Worm (Caenorhabditis elegans) whole organism, L4 larva: ENCODE results near the gene idpp-5.

Source experiments
- D1046.2 ChIP-seq: fragments of 200-800 bp; sonication (Bioruptor generic); IDR thresholded peaks from 2 replicates; pipeline ENCODE4 v1.3.6; 2022; ENCODE audit warnings: missing genetic modification characterization, missing compliant biosample characterization
- F49E8.2 ChIP-seq: sonication (generic microtip); optimal IDR thresholded peaks from 2 replicates; lab custom pipeline; 2016; ENCODE audit warnings: missing compliant biosample characterization, mild to moderate bottlenecking, missing genetic modification characterization, borderline replicate concordance
- T20F7.1 ChIP-seq: fragments of 200-800 bp; sonication (Bioruptor generic); optimal IDR thresholded peaks from 2 replicates; lab custom pipeline; 2018; ENCODE audit warnings: mild to moderate bottlenecking, missing genetic modification characterization, missing compliant biosample characterization
- T26A8.4 ChIP-seq: fragments of 200-800 bp; sonication (Bioruptor generic); IDR thresholded peaks from 2 replicates; pipeline ENCODE4 v1.3.6; 2022; ENCODE audit warnings: missing genetic modification characterization, missing compliant biosample characterization
- Y48G9A.11 ChIP-seq: fragments of 200-800 bp; sonication (Bioruptor generic); IDR thresholded peaks from 2 replicates; pipeline ENCODE4 v1.3.6; 2022; ENCODE audit warnings: missing genetic modification reagents, missing genetic modification characterization, missing compliant biosample characterization
- Y5F2A.4 ChIP-seq: fragments of 200-800 bp; sonication (Bioruptor generic); optimal IDR thresholded peaks from 2 replicates; lab custom pipeline; 2018; ENCODE audit warnings: mild to moderate bottlenecking, missing genetic modification characterization, missing compliant biosample characterization
- aha-1 ChIP-seq: fragments of 150-350 bp; peaks from one replicate; lab custom pipeline; 2014; ENCODE audit warnings: missing biosample characterization, missing genetic modification characterization
- arid-1 ChIP-seq: fragments of 200-800 bp; sonication (Bioruptor generic); conservative IDR thresholded peaks from 2 replicates; pipeline ENCODE4 v1.3.6; 2022; ENCODE audit warnings: missing genetic modification reagents, missing genetic modification characterization, missing compliant biosample characterization
- ceh-44 ChIP-seq: fragments of 200-800 bp; sonication (Bioruptor generic); IDR thresholded peaks from 2 replicates; pipeline ENCODE4 v1.3.6; 2022; ENCODE audit warnings: missing genetic modification reagents, missing genetic modification characterization, missing compliant biosample characterization
- cey-2 ChIP-seq: sonication (generic microtip); optimal IDR thresholded peaks from 3 replicates; lab custom pipeline; 2017; ENCODE audit warnings: missing genetic modification characterization, mild to moderate bottlenecking, missing compliant biosample characterization, antibody characterized with exemption, borderline replicate concordance; ENCODE audit not compliant: insufficient read depth
- ctbp-1 ChIP-seq: fragments of 200-800 bp; sonication (Bioruptor generic); IDR thresholded peaks from 2 replicates; pipeline ENCODE4 v1.3.6; 2022; ENCODE audit warnings: missing genetic modification reagents, missing genetic modification characterization, missing compliant biosample characterization
- daf-8 ChIP-seq: fragments of 200-800 bp; sonication (Bioruptor generic); IDR thresholded peaks from 2 replicates; pipeline ENCODE4 v1.3.6; 2022; ENCODE audit warnings: missing genetic modification characterization, missing compliant biosample characterization
- dmd-6 ChIP-seq: fragments of 200-800 bp; sonication (Bioruptor generic); IDR thresholded peaks from 2 replicates; pipeline ENCODE4 v1.3.6; 2022; ENCODE audit warnings: missing genetic modification reagents, missing genetic modification characterization, missing compliant biosample characterization
- dmd-8 ChIP-seq: fragments of 200-800 bp; sonication (Bioruptor generic); IDR thresholded peaks from 2 replicates; pipeline ENCODE4 v1.3.6; 2022; ENCODE audit warnings: missing genetic modification characterization, missing compliant biosample characterization
- dmd-9 ChIP-seq: fragments of 200-800 bp; sonication (Bioruptor generic); IDR thresholded peaks from 2 replicates; pipeline ENCODE4 v1.3.6; 2022; ENCODE audit warnings: missing genetic modification reagents, missing genetic modification characterization, missing compliant biosample characterization
- egl-43 ChIP-seq: fragments of 200-800 bp; sonication (Bioruptor generic); IDR thresholded peaks from 2 replicates; pipeline ENCODE4 v1.3.6; 2022; ENCODE audit warnings: missing genetic modification reagents, missing genetic modification characterization, missing compliant biosample characterization
- hif-1 ChIP-seq, 2 experiments: sonication (generic microtip); optimal IDR thresholded peaks; 2 replicates each; lab custom pipeline; 2016 to 2017; ENCODE audit warnings: missing compliant biosample characterization in 2 of 2, missing genetic modification characterization in 2 of 2, missing genetic modification reagents in 2 of 2, missing genotype in 2 of 2, mild to moderate bottlenecking in 1 of 2
- hlh-11 ChIP-seq: fragments of 200-800 bp; sonication (Bioruptor generic); optimal IDR thresholded peaks from 2 replicates; lab custom pipeline; 2018; ENCODE audit warnings: mild to moderate bottlenecking, missing genetic modification characterization, missing compliant biosample characterization
- jun-1 ChIP-seq: fragments of 150-350 bp; optimal IDR thresholded peaks from 2 replicates; lab custom pipeline; 2014; ENCODE audit warnings: missing biosample characterization, missing genetic modification reagents, missing genetic modification characterization
- lin-1 ChIP-seq: fragments of 200-800 bp; sonication (Bioruptor generic); IDR thresholded peaks from 2 replicates; pipeline ENCODE4 v1.3.6; 2022; ENCODE audit warnings: missing genetic modification reagents, missing genetic modification characterization, missing compliant biosample characterization
- lin-13 ChIP-seq: fragments of 150-350 bp; optimal IDR thresholded peaks from 2 replicates; lab custom pipeline; 2014; ENCODE audit warnings: missing biosample characterization, missing genetic modification reagents, missing genetic modification characterization
- lin-29 ChIP-seq: fragments of 200-800 bp; sonication (Bioruptor generic); IDR thresholded peaks from 2 replicates; pipeline ENCODE4 v1.3.6; 2022; ENCODE audit warnings: missing genetic modification reagents, missing genetic modification characterization, missing compliant biosample characterization
- lin-38 ChIP-seq: fragments of 200-800 bp; sonication (Bioruptor generic); IDR thresholded peaks from 2 replicates; pipeline ENCODE4 v1.3.6; 2022; ENCODE audit warnings: missing genetic modification reagents, missing genetic modification characterization, missing compliant biosample characterization
- lin-39 ChIP-seq: fragments of 150-350 bp; optimal IDR thresholded peaks from 2 replicates; lab custom pipeline; 2014; ENCODE audit warnings: missing biosample characterization, missing genetic modification reagents, missing genetic modification characterization
- lir-3 ChIP-seq: sonication (generic microtip); optimal IDR thresholded peaks from 2 replicates; lab custom pipeline; 2016; ENCODE audit warnings: mild to moderate bottlenecking, missing genetic modification characterization, missing compliant biosample characterization
- mdl-1 ChIP-seq, 2 experiments: fragments of 150-350 bp in 1 of 2; sonication (generic microtip) in 1 of 2; optimal IDR thresholded peaks; 2 replicates each; lab custom pipeline; 2014 to 2017; ENCODE audit warnings: missing biosample characterization in 2 of 2, missing genetic modification characterization in 2 of 2
- mdt-29 ChIP-seq: fragments of 200-800 bp; sonication (Bioruptor generic); IDR thresholded peaks from 2 replicates; pipeline ENCODE4 v1.3.6; 2022; ENCODE audit warnings: missing genetic modification reagents, missing genetic modification characterization, missing compliant biosample characterization
- mxl-2 ChIP-seq: fragments of 200-800 bp; sonication (Bioruptor generic); conservative IDR thresholded peaks from 2 replicates; pipeline ENCODE4 v1.3.6; 2022; ENCODE audit warnings: missing genetic modification reagents, missing genetic modification characterization, missing compliant biosample characterization
- nhr-11 ChIP-seq: fragments of 150-350 bp; optimal IDR thresholded peaks from 2 replicates; lab custom pipeline; 2014; ENCODE audit warnings: missing biosample characterization, missing genetic modification characterization
- nhr-111 ChIP-seq: fragments of 200-800 bp; sonication (Bioruptor generic); optimal IDR thresholded peaks from 2 replicates; lab custom pipeline; 2018; ENCODE audit warnings: mild to moderate bottlenecking, missing genetic modification characterization, missing compliant biosample characterization
- nhr-25 ChIP-seq: sonication (generic microtip); optimal IDR thresholded peaks from 2 replicates; lab custom pipeline; 2017; ENCODE audit warnings: missing genetic modification characterization, mild to moderate bottlenecking, missing compliant biosample characterization, antibody characterized with exemption, moderate library complexity, borderline replicate concordance; ENCODE audit not compliant: insufficient read depth
- nhr-48 ChIP-seq: sonication (generic microtip); optimal IDR thresholded peaks from 2 replicates; lab custom pipeline; 2016; ENCODE audit warnings: mild to moderate bottlenecking, missing genetic modification characterization, missing compliant biosample characterization
- nhr-6 ChIP-seq: fragments of 150-350 bp; optimal IDR thresholded peaks from 2 replicates; lab custom pipeline; 2014; ENCODE audit warnings: missing biosample characterization, missing genetic modification characterization
- pha-4 ChIP-seq, 2 experiments: fragments of 150-350 bp in 1 of 2; fragments of 200-800 bp in 1 of 2; sonication (Bioruptor generic) in 1 of 2; IDR thresholded peaks in 1 of 2; optimal IDR thresholded peaks in 1 of 2; 2 replicates each; pipeline versions ENCODE4 v1.3.6 to Lab custom; 2014 to 2022; ENCODE audit warnings: missing genetic modification characterization in 2 of 2, missing genetic modification reagents in 2 of 2, missing biosample characterization in 1 of 2, missing compliant biosample characterization in 1 of 2
- php-3 ChIP-seq: fragments of 200-800 bp; sonication (Bioruptor generic); IDR thresholded peaks from 2 replicates; pipeline ENCODE4 v1.3.6; 2022; ENCODE audit warnings: missing genetic modification reagents, missing genetic modification characterization, missing compliant biosample characterization
- sdz-12 ChIP-seq: fragments of 200-800 bp; sonication (Bioruptor generic); optimal IDR thresholded peaks from 2 replicates; lab custom pipeline; 2018; ENCODE audit warnings: mild to moderate bottlenecking, missing genetic modification characterization, missing compliant biosample characterization
- set-16 ChIP-seq: fragments of 200-800 bp; sonication (Bioruptor generic); IDR thresholded peaks from 2 replicates; pipeline ENCODE4 v1.3.6; 2022; ENCODE audit warnings: missing genetic modification reagents, missing genetic modification characterization, missing compliant biosample characterization
- snpc-1.2 ChIP-seq: fragments of 200-800 bp; sonication (Bioruptor generic); IDR thresholded peaks from 2 replicates; pipeline ENCODE4 v1.3.6; 2022; ENCODE audit warnings: missing genetic modification reagents, missing genetic modification characterization, missing compliant biosample characterization
- unc-39 ChIP-seq: sonication (generic microtip); optimal IDR thresholded peaks from 2 replicates; lab custom pipeline; 2017; ENCODE audit warnings: missing biosample characterization, missing genetic modification characterization
- vab-7 ChIP-seq: fragments of 200-800 bp; sonication (Bioruptor generic); IDR thresholded peaks from 2 replicates; pipeline ENCODE4 v1.3.6; 2022; ENCODE audit warnings: missing genetic modification reagents, missing genetic modification characterization, missing compliant biosample characterization
- zag-1 ChIP-seq: fragments of 150-350 bp; optimal IDR thresholded peaks from 2 replicates; lab custom pipeline; 2014; ENCODE audit warnings: missing biosample characterization, missing genetic modification characterization
- zip-2 ChIP-seq: fragments of 150-350 bp; optimal IDR thresholded peaks from 2 replicates; lab custom pipeline; 2014; ENCODE audit warnings: missing biosample characterization, missing genetic modification characterization
- ztf-11 ChIP-seq: fragments of 150-350 bp; optimal IDR thresholded peaks from 2 replicates; lab custom pipeline; 2014; ENCODE audit warnings: missing biosample characterization, missing genetic modification characterization
- ztf-7 ChIP-seq: fragments of 150-350 bp; optimal IDR thresholded peaks from 2 replicates; lab custom pipeline; 2014; ENCODE audit warnings: missing biosample characterization, missing genetic modification characterization

The idpp-5 gene

DNA sequence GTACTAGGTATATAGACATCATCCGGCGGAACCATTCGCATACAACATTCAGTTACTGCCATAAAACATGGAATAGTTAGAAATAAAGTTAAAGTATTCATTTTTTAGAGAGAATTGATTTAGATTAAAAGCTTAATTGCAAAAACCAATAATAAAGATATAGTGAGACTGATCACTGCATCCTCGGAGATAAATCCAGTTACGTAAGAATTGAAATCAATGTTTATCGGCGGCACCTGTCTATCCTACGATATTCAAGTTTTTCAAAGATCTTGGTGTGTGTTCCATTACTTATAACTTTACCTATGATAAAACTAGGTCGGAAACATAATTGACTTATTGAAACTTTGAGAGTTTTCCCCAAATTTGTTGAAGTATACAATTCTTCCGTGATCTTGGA is 33.3 kb downstream of the idpp-5 start, which contains the start of gene T14G12.6:
Gene T14G12.6, minus strand, starts transcription at position 101 of the 400 bp plus-strand sequence.
- TF ChIP-seq T20F7.1: no peak
- TF ChIP-seq vab-7: no peak
- no peak for TF ChIP-seq pha-4 (GFP tag; IDR thresholded peaks at IDR 0.05; lab: Robert Waterston, UW)
- no peak for TF ChIP-seq pha-4 (tag; optimal IDR thresholded peaks at IDR 0.05; lab: Kevin White, UChicago)
- TF ChIP-seq nhr-6 (tag; lab: Kevin White, UChicago): no peak
- TF ChIP-seq lin-38 (GFP tag; lab: Robert Waterston, UW): no peak
- TF ChIP-seq jun-1: no peak
- TF ChIP-seq dmd-9 (GFP tag; lab: Robert Waterston, UW): no peak
- no peak for TF ChIP-seq nhr-25
- TF ChIP-seq arid-1 (GFP tag; lab: Robert Waterston, UW): no peak
- TF ChIP-seq ztf-7 (tag; lab: Kevin White, UChicago): no peak
- no peak for TF ChIP-seq lin-13
- no peak for TF ChIP-seq T26A8.4 (GFP tag; lab: Robert Waterston, UW)
- no peak for TF ChIP-seq F49E8.2 (tag; lab: Kevin White, UChicago)
- no peak for TF ChIP-seq unc-39
- TF ChIP-seq mdt-29 (GFP tag; lab: Robert Waterston, UW): no peak
- no peak for TF ChIP-seq zag-1 (tag; lab: Kevin White, UChicago)
- no peak for TF ChIP-seq ctbp-1 (GFP tag; lab: Robert Waterston, UW)
- TF ChIP-seq nhr-48: no peak
- no peak for TF ChIP-seq ztf-11 (tag; lab: Kevin White, UChicago)
- TF ChIP-seq zip-2 (tag; lab: Kevin White, UChicago): no peak
- TF ChIP-seq, all 104 proteins: peak for 0

DNA sequence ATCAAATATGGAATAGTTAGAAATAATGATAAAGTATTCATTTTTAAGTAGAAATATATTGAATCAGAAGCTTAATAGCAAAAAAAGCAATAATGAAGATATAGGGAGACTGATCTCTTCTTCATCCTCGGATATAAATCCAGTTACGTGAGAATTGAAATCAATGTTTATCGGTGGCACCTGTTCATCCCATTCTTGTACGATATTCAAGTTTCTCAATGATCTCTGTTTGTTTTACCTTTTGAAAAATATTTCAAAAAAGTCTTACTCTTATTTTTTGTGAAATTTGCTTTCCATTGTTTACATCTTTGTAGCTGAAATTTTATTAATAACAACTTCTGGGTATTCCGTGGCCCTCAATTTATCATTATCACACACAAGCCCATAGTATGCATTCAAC is 34.2 kb downstream of the idpp-5 start, which contains the start of gene T14G12.12:
Gene T14G12.12, minus strand, starts transcription at position 101 of the 400 bp plus-strand sequence.
- no peak for TF ChIP-seq lin-29 (GFP tag; lab: Robert Waterston, UW)
- TF ChIP-seq ceh-44: no peak
- no peak for TF ChIP-seq aha-1
- TF ChIP-seq zag-1 (tag; lab: Kevin White, UChicago): no peak
- no peak for TF ChIP-seq hif-1 (tag; optimal IDR thresholded peaks at IDR 0.05; lab: Kevin White, UChicago)
- no peak for TF ChIP-seq daf-8
- TF ChIP-seq cey-2: no peak
- no peak for TF ChIP-seq egl-43 (GFP tag; lab: Robert Waterston, UW)
- no peak for TF ChIP-seq unc-39
- TF ChIP-seq lir-3 (tag; lab: Kevin White, UChicago): no peak
- no peak for TF ChIP-seq snpc-1.2
- no peak for TF ChIP-seq Y5F2A.4 (GFP tag; lab: Kevin White, UChicago)
- TF ChIP-seq arid-1 (GFP tag; lab: Robert Waterston, UW): no peak
- no peak for TF ChIP-seq nhr-11 (tag; lab: Kevin White, UChicago)
- TF ChIP-seq, all 104 proteins: peak for 0

DNA sequence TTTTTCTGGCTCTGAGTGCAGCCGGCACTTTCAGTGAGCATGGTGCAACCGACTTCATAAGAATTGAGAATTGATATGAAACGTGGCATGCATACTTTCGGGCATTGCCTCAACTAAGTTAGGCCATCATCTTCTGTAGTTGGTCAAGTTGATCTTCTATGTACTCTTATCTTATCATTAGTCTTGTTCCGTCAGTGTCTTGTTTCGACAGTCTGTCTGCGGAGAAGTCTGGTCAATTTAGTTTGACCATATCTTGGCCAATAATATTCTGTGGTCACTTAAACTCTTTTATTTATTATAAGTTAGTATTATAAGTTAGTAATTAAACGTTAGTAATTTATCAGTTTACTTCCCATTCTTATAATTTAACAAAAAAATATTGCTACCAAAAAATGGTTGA is 36.4 kb downstream of the idpp-5 start:
- no peak for TF ChIP-seq dmd-6 (GFP tag; lab: Robert Waterston, UW)
- no peak for TF ChIP-seq D1046.2 (GFP tag; lab: Robert Waterston, UW)
- no peak for TF ChIP-seq php-3
- no peak for TF ChIP-seq zag-1 (tag; lab: Kevin White, UChicago)
- TF ChIP-seq Y48G9A.11 (GFP tag; lab: Robert Waterston, UW): no peak
- TF ChIP-seq egl-43 (GFP tag; lab: Robert Waterston, UW): no peak
- TF ChIP-seq set-16 (GFP tag; lab: Robert Waterston, UW): no peak
- TF ChIP-seq nhr-111 (GFP tag; lab: Kevin White, UChicago): no peak
- no peak for TF ChIP-seq mxl-2 (GFP tag; lab: Robert Waterston, UW)
- TF ChIP-seq lin-39: no peak
- TF ChIP-seq sdz-12 (GFP tag; lab: Kevin White, UChicago): no peak
- TF ChIP-seq dmd-8 (GFP tag; lab: Robert Waterston, UW): no peak
- TF ChIP-seq mdl-1 (tag; optimal IDR thresholded peaks at IDR 0.05; lab: Kevin White, UChicago): no peak
- no peak for TF ChIP-seq ztf-11 (tag; lab: Kevin White, UChicago)
- no peak for TF ChIP-seq lin-1
- no peak for TF ChIP-seq hlh-11
